Fruit fly (Drosophila melanogaster) whole organism, prepupa: ENCODE measurements around the gene CG42557.

Experiments used
- CG10631 ChIP-seq: fragments of 200-800 bp; sonication (Bioruptor generic); optimal IDR thresholded peaks from 2 replicates; lab custom pipeline; 2016; ENCODE audit warnings: missing biosample characterization, missing genetic modification characterization
- CG10669 ChIP-seq: fragments of 200-800 bp; sonication (Bioruptor generic); optimal IDR thresholded peaks from 3 replicates; lab custom pipeline; 2018; ENCODE audit warnings: missing biosample characterization, mild to moderate bottlenecking, missing genetic modification characterization, moderate library complexity
- CG11294 ChIP-seq: fragments of 200-800 bp; sonication (Bioruptor generic); IDR thresholded peaks from 2 replicates; pipeline ENCODE4 v1.3.6; 2022; ENCODE audit warnings: missing biosample characterization, missing genetic modification characterization
- CG15336 ChIP-seq: fragments of 200-800 bp; sonication (Bioruptor generic); IDR thresholded peaks from 2 replicates; pipeline ENCODE4 v1.3.6; 2022; ENCODE audit warnings: missing biosample characterization, missing genetic modification characterization
- CG1621 ChIP-seq: fragments of 200-800 bp; sonication (Bioruptor generic); optimal IDR thresholded peaks from 3 replicates; lab custom pipeline; 2018; ENCODE audit warnings: missing biosample characterization, mild to moderate bottlenecking, missing genetic modification characterization
- CG16779 ChIP-seq: fragments of 200-800 bp; sonication (Bioruptor generic); optimal IDR thresholded peaks from 3 replicates; lab custom pipeline; 2017; ENCODE audit warnings: missing biosample characterization, mild to moderate bottlenecking, missing genetic modification characterization
- CG31627 ChIP-seq: fragments of 200-800 bp; sonication (Bioruptor generic); optimal IDR thresholded peaks from 3 replicates; lab custom pipeline; 2016; ENCODE audit warnings: missing biosample characterization, missing genetic modification characterization
- CG32006 ChIP-seq: fragments of 200-800 bp; sonication (Bioruptor generic); optimal IDR thresholded peaks from 3 replicates; lab custom pipeline; 2017; ENCODE audit warnings: missing biosample characterization, mild to moderate bottlenecking, missing genetic modification characterization
- CG3919 ChIP-seq: fragments of 200-800 bp; sonication (Bioruptor generic); optimal IDR thresholded peaks from 3 replicates; lab custom pipeline; 2016; ENCODE audit warnings: missing biosample characterization, missing genetic modification characterization
- CG4318 ChIP-seq: fragments of 200-800 bp; sonication (Bioruptor generic); optimal IDR thresholded peaks from 3 replicates; lab custom pipeline; 2017; ENCODE audit warnings: missing biosample characterization, mild to moderate bottlenecking, missing genetic modification characterization
- CG6276 ChIP-seq: fragments of 200-800 bp; sonication (Bioruptor generic); optimal IDR thresholded peaks from 2 replicates; lab custom pipeline; 2017; ENCODE audit warnings: missing biosample characterization, mild to moderate bottlenecking, missing genetic modification characterization
- CG6792 ChIP-seq: fragments of 200-800 bp; sonication (Bioruptor generic); optimal IDR thresholded peaks from 3 replicates; lab custom pipeline; 2016; ENCODE audit warnings: missing biosample characterization, missing genetic modification characterization
- CG6808 ChIP-seq: fragments of 200-800 bp; sonication (Bioruptor generic); optimal IDR thresholded peaks from 3 replicates; lab custom pipeline; 2017; ENCODE audit warnings: missing biosample characterization, missing genetic modification characterization, mild to moderate bottlenecking, moderate library complexity, missing genetic modification reagents
- CG7368 ChIP-seq: fragments of 200-800 bp; sonication (Bioruptor generic); optimal IDR thresholded peaks from 3 replicates; lab custom pipeline; 2016; ENCODE audit warnings: missing biosample characterization, missing genetic modification characterization
- CG8119 ChIP-seq: fragments of 200-800 bp; sonication (Bioruptor generic); IDR thresholded peaks from 3 replicates; pipeline ENCODE4 v1.3.6; 2022; ENCODE audit warnings: missing biosample characterization, missing genetic modification characterization
- CG8319 ChIP-seq: fragments of 200-800 bp; sonication (Bioruptor generic); optimal IDR thresholded peaks from 3 replicates; lab custom pipeline; 2016; ENCODE audit warnings: missing biosample characterization, missing genetic modification characterization
- CG9139 ChIP-seq: fragments of 200-800 bp; sonication (Bioruptor generic); optimal IDR thresholded peaks from 3 replicates; lab custom pipeline; 2017; ENCODE audit warnings: missing biosample characterization, mild to moderate bottlenecking, missing genetic modification characterization
- Ets21C ChIP-seq: fragments of 200-800 bp; sonication (Bioruptor generic); optimal IDR thresholded peaks from 3 replicates; lab custom pipeline; 2016; ENCODE audit warnings: missing biosample characterization, missing genetic modification characterization
- Gug ChIP-seq: fragments of 200-800 bp; sonication (Bioruptor generic); IDR thresholded peaks from 2 replicates; pipeline ENCODE4 v1.3.6; 2022; ENCODE audit warnings: missing biosample characterization, missing genetic modification characterization
- Hr4 ChIP-seq: fragments of 200-800 bp; sonication (Bioruptor generic); optimal IDR thresholded peaks from 3 replicates; lab custom pipeline; 2016; ENCODE audit warnings: missing biosample characterization, missing genetic modification characterization
- OdsH ChIP-seq: fragments of 200-800 bp; sonication (Bioruptor generic); optimal IDR thresholded peaks from 3 replicates; lab custom pipeline; 2016; ENCODE audit warnings: missing biosample characterization, missing genetic modification characterization
- Sox102F ChIP-seq: fragments of 200-800 bp; sonication (Bioruptor generic); optimal IDR thresholded peaks from 2 replicates; lab custom pipeline; 2016; ENCODE audit warnings: missing biosample characterization, mild to moderate bottlenecking, missing genetic modification characterization
- achi ChIP-seq: fragments of 200-800 bp; sonication (Bioruptor generic); optimal IDR thresholded peaks from 3 replicates; lab custom pipeline; 2016; ENCODE audit warnings: missing biosample characterization, missing genetic modification characterization
- acj6 ChIP-seq: fragments of 200-800 bp; sonication (Bioruptor generic); optimal IDR thresholded peaks from 3 replicates; lab custom pipeline; 2016; ENCODE audit warnings: missing biosample characterization, missing genetic modification characterization
- cyc ChIP-seq: fragments of 200-800 bp; sonication (Bioruptor generic); optimal IDR thresholded peaks from 3 replicates; lab custom pipeline; 2016; ENCODE audit warnings: missing biosample characterization, missing genetic modification characterization
- dac ChIP-seq: fragments of 200-800 bp; sonication (Bioruptor generic); optimal IDR thresholded peaks from 2 replicates; lab custom pipeline; 2017; ENCODE audit warnings: missing biosample characterization, mild to moderate bottlenecking, missing genetic modification characterization
- dsx ChIP-seq: fragments of 200-800 bp; optimal IDR thresholded peaks from 3 replicates; lab custom pipeline; 2019; ENCODE audit warnings: missing biosample characterization, mild to moderate bottlenecking, missing genetic modification characterization, moderate library complexity; ENCODE audit not compliant: poor library complexity, severe bottlenecking
- eg ChIP-seq: fragments of 200-800 bp; sonication (Bioruptor generic); IDR thresholded peaks from 3 replicates; pipeline ENCODE4 v1.3.6; 2022; ENCODE audit warnings: missing biosample characterization, missing genetic modification characterization
- esn ChIP-seq: fragments of 200-800 bp; sonication (Bioruptor generic); optimal IDR thresholded peaks from 2 replicates; lab custom pipeline; 2016; ENCODE audit warnings: missing biosample characterization, mild to moderate bottlenecking, missing genetic modification characterization, moderate library complexity
- pdm3 ChIP-seq: fragments of 200-800 bp; sonication (Bioruptor generic); optimal IDR thresholded peaks from 3 replicates; lab custom pipeline; 2016; ENCODE audit warnings: missing biosample characterization, missing genetic modification characterization
- salr ChIP-seq, 2 experiments: fragments of 200-800 bp; sonication (Bioruptor generic); optimal IDR thresholded peaks; 3 replicates each; lab custom pipeline; 2016 to 2018; ENCODE audit warnings: missing biosample characterization in 2 of 2, missing genetic modification characterization in 2 of 2, mild to moderate bottlenecking in 1 of 2
- spab ChIP-seq: fragments of 200-800 bp; sonication (Bioruptor generic); optimal IDR thresholded peaks from 2 replicates; lab custom pipeline; 2017; ENCODE audit warnings: missing biosample characterization, mild to moderate bottlenecking, missing genetic modification characterization, missing genetic modification reagents
- ss ChIP-seq, 2 experiments: fragments of 200-800 bp; sonication (Bioruptor generic); optimal IDR thresholded peaks; 2 replicates in 1 of 2; 3 replicates in 1 of 2; lab custom pipeline; 2017 to 2018; ENCODE audit warnings: mild to moderate bottlenecking in 2 of 2, missing biosample characterization in 2 of 2, missing genetic modification characterization in 2 of 2, moderate library complexity in 1 of 2
- topi ChIP-seq: fragments of 200-800 bp; sonication (Bioruptor generic); optimal IDR thresholded peaks from 3 replicates; lab custom pipeline; 2016; ENCODE audit warnings: missing biosample characterization, missing genetic modification characterization
- vri ChIP-seq: fragments of 200-800 bp; sonication (Bioruptor generic); optimal IDR thresholded peaks from 3 replicates; lab custom pipeline; 2016; ENCODE audit warnings: missing biosample characterization, mild to moderate bottlenecking, missing genetic modification characterization

Gene CG42557

DNA sequence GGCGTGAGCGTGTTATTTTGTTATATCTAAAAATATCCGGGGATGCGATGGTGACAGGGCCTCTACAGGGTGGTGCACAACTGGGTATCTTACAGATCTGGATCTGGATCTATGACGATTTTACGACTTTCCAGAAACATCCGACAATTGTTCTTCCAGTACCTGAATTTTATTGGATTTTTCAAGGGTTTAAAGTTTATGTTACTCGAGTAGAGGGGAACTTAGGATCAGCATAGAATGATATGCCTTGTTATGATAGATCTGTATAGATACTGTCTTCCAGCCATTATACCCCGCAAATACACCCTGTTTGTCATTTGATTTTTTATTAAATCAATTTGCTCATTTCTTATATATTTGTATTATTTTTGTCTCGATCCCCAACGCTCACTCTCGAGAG is 38.7 kb upstream of the CG42557 start (continued):
- TF ChIP-seq ss (GFP tag; optimal IDR thresholded peaks at IDR 0.05; lab: Kevin White, UChicago) = no peak
- TF ChIP-seq esn = no peak
- no peak for TF ChIP-seq Sox102F (GFP tag; lab: Kevin White, UChicago)
- TF ChIP-seq CG10669 (GFP tag; lab: Kevin White, UChicago) = no peak
- no peak for TF ChIP-seq CG16779
- TF ChIP-seq pdm3 (GFP tag; lab: Kevin White, UChicago) = peak; percentile 19
- TF ChIP-seq CG10631 (GFP tag; lab: Kevin White, UChicago) = peak; percentile 21
- no peak for TF ChIP-seq CG6808 (GFP tag; lab: Kevin White, UChicago)
- TF ChIP-seq CG7368 (GFP tag; lab: Kevin White, UChicago) = no peak
- TF ChIP-seq CG8319 (GFP tag; lab: Kevin White, UChicago) = no peak
- TF ChIP-seq spab (GFP tag; lab: Kevin White, UChicago) = no peak
- TF ChIP-seq Ets21C (GFP tag; lab: Kevin White, UChicago) = no peak
- peak; percentile 83 for TF ChIP-seq CG8119 (GFP tag; lab: Robert Waterston, UW)
- TF ChIP-seq dsx (GFP tag; lab: Kevin White, UChicago) = no peak
- TF ChIP-seq CG31627 (GFP tag; lab: Kevin White, UChicago) = no peak
- no peak for TF ChIP-seq CG6792 (GFP tag; lab: Kevin White, UChicago)
- peak; percentile 79 for TF ChIP-seq Hr4
- no peak for TF ChIP-seq vri (GFP tag; lab: Kevin White, UChicago)
- TF ChIP-seq Gug (GFP tag; lab: Robert Waterston, UW) = peak; percentile 80
- no peak for TF ChIP-seq cyc (GFP tag; lab: Kevin White, UChicago)
- TF ChIP-seq OdsH = peak; percentile 30
- TF ChIP-seq CG9139 (GFP tag; lab: Kevin White, UChicago) = no peak

DNA sequence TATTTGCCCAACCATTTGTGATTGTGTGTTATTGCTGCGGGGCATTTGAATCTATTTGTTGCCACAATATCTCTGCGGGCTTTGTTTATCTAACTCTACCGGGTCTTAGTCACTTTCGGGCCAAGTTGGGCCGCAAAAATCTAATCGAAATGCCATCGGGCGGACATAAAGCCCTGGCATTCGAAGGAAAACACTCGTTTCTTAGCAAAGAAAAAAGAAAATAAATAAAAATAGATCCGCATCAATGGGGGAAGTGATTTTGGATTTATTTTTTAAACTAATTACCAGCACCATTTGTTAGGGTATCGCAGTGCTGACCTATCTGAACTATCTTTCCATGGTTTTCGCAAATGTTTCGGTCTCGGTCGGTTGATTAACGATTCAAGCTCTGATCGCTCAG is 34.5 kb upstream of the CG42557 start:
- TF ChIP-seq dac = no peak
- TF ChIP-seq CG4318 = no peak
- peak; percentile 46 for TF ChIP-seq Hr4
- no peak for TF ChIP-seq OdsH
- peak; percentile 59 for TF ChIP-seq CG15336
- no peak for TF ChIP-seq CG6808 (GFP tag; lab: Kevin White, UChicago)
- TF ChIP-seq salr (GFP tag; optimal IDR thresholded peaks at IDR 0.05; lab: Kevin White, UChicago) = no peak
- peak; percentile 46 for TF ChIP-seq CG32006 (GFP tag; lab: Kevin White, UChicago)
- no peak for TF ChIP-seq topi (GFP tag; lab: Kevin White, UChicago)
- no peak for TF ChIP-seq CG1621 (tag; lab: Kevin White, UChicago)
- peak; percentile 54; the same call in 1 of the 3 replicates for TF ChIP-seq CG8119 (GFP tag; lab: Robert Waterston, UW)
- TF ChIP-seq CG11294 (GFP tag; lab: Robert Waterston, UW) = peak; percentile 45
- TF ChIP-seq CG10631 (GFP tag; lab: Kevin White, UChicago) = no peak
- no peak for TF ChIP-seq CG3919
- no peak for TF ChIP-seq dsx (GFP tag; lab: Kevin White, UChicago)
- TF ChIP-seq CG31627 (GFP tag; lab: Kevin White, UChicago) = no peak
- peak; percentile 31; the same call in 1 of the 3 replicates for TF ChIP-seq eg (GFP tag; lab: Robert Waterston, UW)
- peak; percentile 20 for TF ChIP-seq CG6276
- no peak for TF ChIP-seq achi (GFP tag; lab: Kevin White, UChicago)

- TF ChIP-seq acj6 (GFP tag; lab: Kevin White, UChicago) (no peak), CG10669 (GFP tag; lab: Kevin White, UChicago) (no peak), CG11294 (GFP tag; lab: Robert Waterston, UW) (no peak), CG9139 (GFP tag; lab: Kevin White, UChicago) (no peak), CG31627 (GFP tag; lab: Kevin White, UChicago) (no peak), CG7368 (GFP tag; lab: Kevin White, UChicago) (no peak)
Measured at dm6 chr3R:29899635-29900034, 33.5 kb upstream of the CG42557 start.
